Fruit fly (Drosophila melanogaster) whole organism, prepupa: Measurements from ENCODE around the gene CG33272.
A peak's percentile ranks its signal among the peaks of the same experiment; 100 is the strongest.

Source experiments
- Blimp-1 ChIP-seq: fragments of 200-800 bp; sonication (Bioruptor generic); optimal IDR thresholded peaks from 3 replicates; lab custom pipeline; 2017; ENCODE audit warnings: missing biosample characterization, missing genetic modification characterization, mild to moderate bottlenecking, moderate library complexity, missing genetic modification reagents
- CG10669 ChIP-seq: fragments of 200-800 bp; sonication (Bioruptor generic); optimal IDR thresholded peaks from 3 replicates; lab custom pipeline; 2018; ENCODE audit warnings: missing biosample characterization, mild to moderate bottlenecking, missing genetic modification characterization, moderate library complexity
- CG11294 ChIP-seq: fragments of 200-800 bp; sonication (Bioruptor generic); IDR thresholded peaks from 2 replicates; pipeline ENCODE4 v1.3.6; 2022; ENCODE audit warnings: missing biosample characterization, missing genetic modification characterization
- CG11762 ChIP-seq: fragments of 200-800 bp; sonication (Bioruptor generic); optimal IDR thresholded peaks from 3 replicates; lab custom pipeline; 2016; ENCODE audit warnings: missing biosample characterization, missing genetic modification characterization; ENCODE audit not compliant: insufficient read depth
- CG11902 ChIP-seq: fragments of 200-800 bp; sonication (Bioruptor generic); optimal IDR thresholded peaks from 3 replicates; lab custom pipeline; 2016; ENCODE audit warnings: missing biosample characterization, missing genetic modification characterization
- CG15336 ChIP-seq: fragments of 200-800 bp; sonication (Bioruptor generic); IDR thresholded peaks from 2 replicates; pipeline ENCODE4 v1.3.6; 2022; ENCODE audit warnings: missing biosample characterization, missing genetic modification characterization
- CG1621 ChIP-seq: fragments of 200-800 bp; sonication (Bioruptor generic); optimal IDR thresholded peaks from 3 replicates; lab custom pipeline; 2018; ENCODE audit warnings: missing biosample characterization, mild to moderate bottlenecking, missing genetic modification characterization
- CG31627 ChIP-seq: fragments of 200-800 bp; sonication (Bioruptor generic); optimal IDR thresholded peaks from 3 replicates; lab custom pipeline; 2016; ENCODE audit warnings: missing biosample characterization, missing genetic modification characterization
- CG32006 ChIP-seq: fragments of 200-800 bp; sonication (Bioruptor generic); optimal IDR thresholded peaks from 3 replicates; lab custom pipeline; 2017; ENCODE audit warnings: missing biosample characterization, mild to moderate bottlenecking, missing genetic modification characterization
- CG34406 ChIP-seq: fragments of 200-800 bp; sonication (Bioruptor generic); optimal IDR thresholded peaks from 3 replicates; lab custom pipeline; 2016; ENCODE audit warnings: missing biosample characterization, missing genetic modification characterization
- CG4318 ChIP-seq: fragments of 200-800 bp; sonication (Bioruptor generic); optimal IDR thresholded peaks from 3 replicates; lab custom pipeline; 2017; ENCODE audit warnings: missing biosample characterization, mild to moderate bottlenecking, missing genetic modification characterization
- CG6163 ChIP-seq: fragments of 200-800 bp; sonication (Bioruptor generic); IDR thresholded peaks from 3 replicates; pipeline ENCODE4 v1.3.6; 2022; ENCODE audit warnings: missing biosample characterization, missing genetic modification characterization
- CG6276 ChIP-seq: fragments of 200-800 bp; sonication (Bioruptor generic); optimal IDR thresholded peaks from 2 replicates; lab custom pipeline; 2017; ENCODE audit warnings: missing biosample characterization, mild to moderate bottlenecking, missing genetic modification characterization
- CG6792 ChIP-seq: fragments of 200-800 bp; sonication (Bioruptor generic); optimal IDR thresholded peaks from 3 replicates; lab custom pipeline; 2016; ENCODE audit warnings: missing biosample characterization, missing genetic modification characterization
- CG6808 ChIP-seq: fragments of 200-800 bp; sonication (Bioruptor generic); optimal IDR thresholded peaks from 3 replicates; lab custom pipeline; 2017; ENCODE audit warnings: missing biosample characterization, missing genetic modification characterization, mild to moderate bottlenecking, moderate library complexity, missing genetic modification reagents
- CG7368 ChIP-seq: fragments of 200-800 bp; sonication (Bioruptor generic); optimal IDR thresholded peaks from 3 replicates; lab custom pipeline; 2016; ENCODE audit warnings: missing biosample characterization, missing genetic modification characterization
- CG8119 ChIP-seq: fragments of 200-800 bp; sonication (Bioruptor generic); IDR thresholded peaks from 3 replicates; pipeline ENCODE4 v1.3.6; 2022; ENCODE audit warnings: missing biosample characterization, missing genetic modification characterization
- CG8319 ChIP-seq: fragments of 200-800 bp; sonication (Bioruptor generic); optimal IDR thresholded peaks from 3 replicates; lab custom pipeline; 2016; ENCODE audit warnings: missing biosample characterization, missing genetic modification characterization
- CG8632 ChIP-seq: fragments of 200-800 bp; sonication (Bioruptor generic); optimal IDR thresholded peaks from 3 replicates; lab custom pipeline; 2016; ENCODE audit warnings: missing biosample characterization, missing genetic modification characterization
- CG9139 ChIP-seq: fragments of 200-800 bp; sonication (Bioruptor generic); optimal IDR thresholded peaks from 3 replicates; lab custom pipeline; 2017; ENCODE audit warnings: missing biosample characterization, mild to moderate bottlenecking, missing genetic modification characterization
- Eip75B ChIP-seq: fragments of 200-800 bp; sonication (Bioruptor generic); optimal IDR thresholded peaks from 3 replicates; lab custom pipeline; 2016; ENCODE audit warnings: missing biosample characterization, missing genetic modification characterization
- Eip93F ChIP-seq: fragments of 200-800 bp; sonication (Bioruptor generic); optimal IDR thresholded peaks from 2 replicates; lab custom pipeline; 2016; ENCODE audit warnings: missing biosample characterization, mild to moderate bottlenecking, missing genetic modification characterization
- Ets21C ChIP-seq: fragments of 200-800 bp; sonication (Bioruptor generic); optimal IDR thresholded peaks from 3 replicates; lab custom pipeline; 2016; ENCODE audit warnings: missing biosample characterization, missing genetic modification characterization
- Ets96B ChIP-seq: fragments of 200-800 bp; optimal IDR thresholded peaks from 2 replicates; lab custom pipeline; 2019; ENCODE audit warnings: missing biosample characterization, mild to moderate bottlenecking, missing genetic modification characterization, moderate library complexity
- Gug ChIP-seq: fragments of 200-800 bp; sonication (Bioruptor generic); IDR thresholded peaks from 2 replicates; pipeline ENCODE4 v1.3.6; 2022; ENCODE audit warnings: missing biosample characterization, missing genetic modification characterization
- Hr38 ChIP-seq: sonication (Bioruptor generic); optimal IDR thresholded peaks from 2 replicates; lab custom pipeline; 2016; ENCODE audit warnings: missing biosample characterization, missing genetic modification characterization
- Hr39 ChIP-seq: fragments of 200-800 bp; sonication (Bioruptor generic); optimal IDR thresholded peaks from 2 replicates; lab custom pipeline; 2016; ENCODE audit warnings: missing biosample characterization, missing genetic modification characterization
- Hr4 ChIP-seq: fragments of 200-800 bp; sonication (Bioruptor generic); optimal IDR thresholded peaks from 3 replicates; lab custom pipeline; 2016; ENCODE audit warnings: missing biosample characterization, missing genetic modification characterization
- Lpt ChIP-seq: fragments of 200-800 bp; sonication (Bioruptor generic); optimal IDR thresholded peaks from 3 replicates; lab custom pipeline; 2016; ENCODE audit warnings: missing biosample characterization, missing genetic modification characterization
- OdsH ChIP-seq: fragments of 200-800 bp; sonication (Bioruptor generic); optimal IDR thresholded peaks from 3 replicates; lab custom pipeline; 2016; ENCODE audit warnings: missing biosample characterization, missing genetic modification characterization
- Smox ChIP-seq: fragments of 200-800 bp; sonication (Bioruptor generic); optimal IDR thresholded peaks from 3 replicates; lab custom pipeline; 2016; ENCODE audit warnings: missing biosample characterization, missing genetic modification characterization
- Sox102F ChIP-seq: fragments of 200-800 bp; sonication (Bioruptor generic); optimal IDR thresholded peaks from 2 replicates; lab custom pipeline; 2016; ENCODE audit warnings: missing biosample characterization, mild to moderate bottlenecking, missing genetic modification characterization
- Sox14 ChIP-seq: fragments of 200-800 bp; sonication (Bioruptor generic); optimal IDR thresholded peaks from 3 replicates; lab custom pipeline; 2016; ENCODE audit warnings: missing biosample characterization, missing genetic modification characterization
- achi ChIP-seq: fragments of 200-800 bp; sonication (Bioruptor generic); optimal IDR thresholded peaks from 3 replicates; lab custom pipeline; 2016; ENCODE audit warnings: missing biosample characterization, missing genetic modification characterization
- acj6 ChIP-seq: fragments of 200-800 bp; sonication (Bioruptor generic); optimal IDR thresholded peaks from 3 replicates; lab custom pipeline; 2016; ENCODE audit warnings: missing biosample characterization, missing genetic modification characterization
- cyc ChIP-seq: fragments of 200-800 bp; sonication (Bioruptor generic); optimal IDR thresholded peaks from 3 replicates; lab custom pipeline; 2016; ENCODE audit warnings: missing biosample characterization, missing genetic modification characterization
- dac ChIP-seq: fragments of 200-800 bp; sonication (Bioruptor generic); optimal IDR thresholded peaks from 2 replicates; lab custom pipeline; 2017; ENCODE audit warnings: missing biosample characterization, mild to moderate bottlenecking, missing genetic modification characterization
- dsx ChIP-seq: fragments of 200-800 bp; optimal IDR thresholded peaks from 3 replicates; lab custom pipeline; 2019; ENCODE audit warnings: missing biosample characterization, mild to moderate bottlenecking, missing genetic modification characterization, moderate library complexity; ENCODE audit not compliant: poor library complexity, severe bottlenecking
- eg ChIP-seq: fragments of 200-800 bp; sonication (Bioruptor generic); IDR thresholded peaks from 3 replicates; pipeline ENCODE4 v1.3.6; 2022; ENCODE audit warnings: missing biosample characterization, missing genetic modification characterization
- esn ChIP-seq: fragments of 200-800 bp; sonication (Bioruptor generic); optimal IDR thresholded peaks from 2 replicates; lab custom pipeline; 2016; ENCODE audit warnings: missing biosample characterization, mild to moderate bottlenecking, missing genetic modification characterization, moderate library complexity
- fd59A ChIP-seq: fragments of 200-800 bp; sonication (Bioruptor generic); optimal IDR thresholded peaks from 2 replicates; lab custom pipeline; 2017; ENCODE audit warnings: missing biosample characterization, mild to moderate bottlenecking, missing genetic modification characterization, missing genetic modification reagents
- fd85E ChIP-seq: fragments of 200-800 bp; sonication (Bioruptor generic); optimal IDR thresholded peaks from 3 replicates; lab custom pipeline; 2016; ENCODE audit warnings: missing biosample characterization, missing genetic modification characterization
- fkh ChIP-seq: fragments of 200-800 bp; sonication (Bioruptor generic); optimal IDR thresholded peaks from 3 replicates; lab custom pipeline; 2017; ENCODE audit warnings: missing biosample characterization, mild to moderate bottlenecking, missing genetic modification characterization, moderate library complexity
- net ChIP-seq: fragments of 200-800 bp; sonication (Bioruptor generic); optimal IDR thresholded peaks from 3 replicates; lab custom pipeline; 2016; ENCODE audit warnings: missing biosample characterization, missing genetic modification characterization
- pdm3 ChIP-seq: fragments of 200-800 bp; sonication (Bioruptor generic); optimal IDR thresholded peaks from 3 replicates; lab custom pipeline; 2016; ENCODE audit warnings: missing biosample characterization, missing genetic modification characterization
- salr ChIP-seq, 2 experiments: fragments of 200-800 bp; sonication (Bioruptor generic); optimal IDR thresholded peaks; 3 replicates each; lab custom pipeline; 2016 to 2018; ENCODE audit warnings: missing biosample characterization in 2 of 2, missing genetic modification characterization in 2 of 2, mild to moderate bottlenecking in 1 of 2
- spab ChIP-seq: fragments of 200-800 bp; sonication (Bioruptor generic); optimal IDR thresholded peaks from 2 replicates; lab custom pipeline; 2017; ENCODE audit warnings: missing biosample characterization, mild to moderate bottlenecking, missing genetic modification characterization, missing genetic modification reagents
- ss ChIP-seq, 2 experiments: fragments of 200-800 bp; sonication (Bioruptor generic); optimal IDR thresholded peaks; 2 replicates in 1 of 2; 3 replicates in 1 of 2; lab custom pipeline; 2017 to 2018; ENCODE audit warnings: mild to moderate bottlenecking in 2 of 2, missing biosample characterization in 2 of 2, missing genetic modification characterization in 2 of 2, moderate library complexity in 1 of 2
- svp ChIP-seq: fragments of 200-800 bp; sonication (Bioruptor generic); peaks from one replicate; lab custom pipeline; 2016; ENCODE audit warnings: missing biosample characterization, missing genetic modification characterization
- topi ChIP-seq: fragments of 200-800 bp; sonication (Bioruptor generic); optimal IDR thresholded peaks from 3 replicates; lab custom pipeline; 2016; ENCODE audit warnings: missing biosample characterization, missing genetic modification characterization
- vri ChIP-seq: fragments of 200-800 bp; sonication (Bioruptor generic); optimal IDR thresholded peaks from 3 replicates; lab custom pipeline; 2016; ENCODE audit warnings: missing biosample characterization, mild to moderate bottlenecking, missing genetic modification characterization

CG33272 gene

dm6 chr3L:11552996-11553671 is 42.7 kb upstream of the CG33272 start:
- TF ChIP-seq Sox102F (GFP tag; lab: Kevin White, UChicago) = peak; percentile 68
- peak; percentile 23 for TF ChIP-seq topi
- peak; percentile 71 for TF ChIP-seq CG1621 (tag; lab: Kevin White, UChicago)
- no peak for TF ChIP-seq cyc (GFP tag; lab: Kevin White, UChicago)
- no peak for TF ChIP-seq CG31627 (GFP tag; lab: Kevin White, UChicago)
- TF ChIP-seq CG8119 (GFP tag; lab: Robert Waterston, UW) = peak; percentile 57
- TF ChIP-seq CG11762 (GFP tag; lab: Kevin White, UChicago) = peak; percentile 25
- TF ChIP-seq CG11294 (GFP tag; lab: Robert Waterston, UW) = no peak
- TF ChIP-seq eg = peak; percentile 66; the same call in 2 of the 3 replicates
- peak; percentile 71 for TF ChIP-seq fkh (GFP tag; lab: Kevin White, UChicago)
- TF ChIP-seq dsx (GFP tag; lab: Kevin White, UChicago) = peak; percentile 83
- peak; percentile 65 for TF ChIP-seq fd85E
- TF ChIP-seq Ets21C = no peak
- peak; percentile 25 for TF ChIP-seq CG6792 (GFP tag; lab: Kevin White, UChicago)
- TF ChIP-seq Lpt = peak; percentile 82
- TF ChIP-seq Eip75B (GFP tag; lab: Kevin White, UChicago) = peak; percentile 58
- TF ChIP-seq fd59A (GFP tag; lab: Kevin White, UChicago) = no peak
- TF ChIP-seq CG7368 (GFP tag; lab: Kevin White, UChicago) = peak; percentile 43
- peak; percentile 55 for TF ChIP-seq Ets96B (tag; lab: Kevin White, UChicago)
- TF ChIP-seq CG11902 = no peak
- TF ChIP-seq CG6163 (GFP tag; lab: Robert Waterston, UW) = peak; percentile 82
- peak; percentile 39 for TF ChIP-seq spab
- TF ChIP-seq acj6 = no peak
- peak; percentile 11 for TF ChIP-seq dac (GFP tag; lab: Kevin White, UChicago)
- no peak for TF ChIP-seq OdsH (GFP tag; lab: Kevin White, UChicago)
- peak; percentile 75 for TF ChIP-seq CG9139 (GFP tag; lab: Kevin White, UChicago)
- TF ChIP-seq Hr4 (GFP tag; lab: Kevin White, UChicago) = no peak
- peak; percentile 81 for TF ChIP-seq svp
- peak; percentile 54 for TF ChIP-seq CG32006 (GFP tag; lab: Kevin White, UChicago)
- TF ChIP-seq ss (GFP tag; optimal IDR thresholded peaks at IDR 0.05; lab: Kevin White, UChicago) = peak; percentile 87 to 96
- no peak for TF ChIP-seq CG8319
- no peak for TF ChIP-seq Smox (GFP tag; lab: Kevin White, UChicago)
- TF ChIP-seq vri (GFP tag; lab: Kevin White, UChicago) = peak; percentile 60
- TF ChIP-seq achi (GFP tag; lab: Kevin White, UChicago) = peak; percentile 26
- TF ChIP-seq CG10669 (GFP tag; lab: Kevin White, UChicago) = peak; percentile 43
- TF ChIP-seq esn = peak; percentile 33
- peak; percentile 59 for TF ChIP-seq CG15336 (GFP tag; lab: Robert Waterston, UW)
- peak; percentile 20 for TF ChIP-seq CG8632 (GFP tag; lab: Kevin White, UChicago)
- TF ChIP-seq CG34406 (GFP tag; lab: Kevin White, UChicago) = peak; percentile 31
- 0 out of 2 replicates have a peak, but pooled peaks have one; percentile 26 for TF ChIP-seq Gug (GFP tag; lab: Robert Waterston, UW)
- no peak for TF ChIP-seq Eip93F (GFP tag; lab: Kevin White, UChicago)
- TF ChIP-seq Hr39 (GFP tag; lab: Kevin White, UChicago) = no peak
- peak; percentile 37 for TF ChIP-seq Sox14 (GFP tag; lab: Kevin White, UChicago)
- peak; percentile 15 for TF ChIP-seq pdm3
- TF ChIP-seq net (GFP tag; lab: Kevin White, UChicago) = peak; percentile 81
- TF ChIP-seq salr (GFP tag; optimal IDR thresholded peaks at IDR 0.05; lab: Kevin White, UChicago) = no peak
- no peak for TF ChIP-seq CG4318 (GFP tag; lab: Kevin White, UChicago)
- no peak for TF ChIP-seq Hr38 (GFP tag; lab: Kevin White, UChicago)
- peak; percentile 62 for TF ChIP-seq CG6808 (GFP tag; lab: Kevin White, UChicago)
- TF ChIP-seq CG6276 = peak; percentile 77
- TF ChIP-seq Blimp-1 = peak; percentile 37
